Worm (Caenorhabditis elegans): ENCODE measurements around the gene C16C8.11.
A peak's percentile ranks its signal among the peaks of the same experiment; 100 is the strongest.
"Not testable (repeated sequence)": the region's sequence is repeated elsewhere in the genome, so short reads cannot be mapped to it uniquely, and the experiment has no call there.

C16C8.11 gene

DNA sequence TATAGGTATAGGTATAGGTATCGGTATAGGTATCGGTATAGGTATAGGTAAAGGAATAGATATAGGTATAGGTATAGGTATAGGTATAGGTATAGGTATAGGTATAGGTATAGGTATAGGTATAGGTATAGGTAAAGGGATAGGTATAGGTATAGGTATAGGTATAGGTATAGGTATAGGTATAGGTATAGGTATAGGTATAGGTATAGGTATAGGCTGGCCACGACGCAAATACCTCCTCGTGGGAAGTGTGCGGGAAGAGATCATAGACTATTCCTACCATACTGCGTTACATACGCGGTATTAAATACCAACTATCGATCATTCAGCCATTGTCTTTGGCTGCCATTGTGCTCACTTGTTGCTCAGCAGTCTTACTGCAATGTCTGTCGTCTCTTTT is 37.3 kb downstream of the C16C8.11 start, which contains the start of gene fbxb-112:
TSS of gene fbxb-112 (plus strand) at position 301 of the 400 bp plus-strand sequence.
- TF ChIP-seq fos-1, nhr-23, nhr-25 (tag; optimal IDR thresholded peaks at IDR 0.05): not testable (repeated sequence)

DNA sequence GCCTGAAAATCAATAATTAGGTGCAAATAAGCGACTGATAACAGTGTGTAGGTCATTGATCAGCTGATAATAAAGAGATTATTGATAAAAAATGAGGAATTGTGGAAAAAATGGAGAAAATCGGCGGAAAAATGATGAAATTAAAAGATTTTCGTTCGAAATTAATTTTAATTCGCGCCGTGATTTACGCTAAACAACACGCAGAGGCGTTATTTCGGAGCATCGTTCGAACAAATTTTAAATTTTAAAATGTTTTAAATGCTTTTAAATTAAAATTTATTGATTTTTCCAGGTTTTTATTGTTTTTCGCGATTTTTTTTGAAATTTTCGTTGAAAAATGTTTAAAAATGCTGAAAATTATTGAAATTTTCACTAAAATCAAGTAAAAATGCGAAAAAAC is 45.9 kb downstream of the C16C8.11 start, which contains the start of gene Y49F6B.9:
TSS of gene Y49F6B.9 (minus strand) at position 2 of the 400 bp plus-strand sequence.
- TF ChIP-seq R02D3.7 (tag; optimal IDR thresholded peaks at IDR 0.05) (no peak), ceh-16 (tag; optimal IDR thresholded peaks at IDR 0.05) (no peak), pqm-1 (tag; optimal IDR thresholded peaks at IDR 0.05) (no peak), unc-39 (tag; optimal IDR thresholded peaks at IDR 0.05) (no peak), eor-1 (tag; optimal IDR thresholded peaks at IDR 0.05) (no peak), mml-1 (tag; optimal IDR thresholded peaks at IDR 0.05) (no peak), sea-2 (GFP tag; optimal IDR thresholded peaks at IDR 0.05) (no peak), ceh-82 (tag; optimal IDR thresholded peaks at IDR 0.05) (no peak), skn-1 (tag; optimal IDR thresholded peaks at IDR 0.05) (no peak), nhr-43 (tag; optimal IDR thresholded peaks at IDR 0.05; ENCODE audit: poor library complexity, severe bottlenecking) (no peak), elt-2 (tag; optimal IDR thresholded peaks at IDR 0.05) (no peak), hmg-11 (tag; optimal IDR thresholded peaks at IDR 0.05) (no peak), nfya-1 (tag; optimal IDR thresholded peaks at IDR 0.05; ENCODE audit: insufficient read depth) (no peak), nhr-76 (tag; optimal IDR thresholded peaks at IDR 0.05) (no peak), daf-12 (tag; optimal IDR thresholded peaks at IDR 0.05) (no peak), fos-1 (tag; optimal IDR thresholded peaks at IDR 0.05) (no peak), elt-1 (tag; optimal IDR thresholded peaks at IDR 0.05) (no peak), ama-1 (optimal IDR thresholded peaks at IDR 0.05) (no peak), nhr-67 (tag; optimal IDR thresholded peaks at IDR 0.05) (no peak), nhr-11 (tag; optimal IDR thresholded peaks at IDR 0.05) (no peak)

DNA sequence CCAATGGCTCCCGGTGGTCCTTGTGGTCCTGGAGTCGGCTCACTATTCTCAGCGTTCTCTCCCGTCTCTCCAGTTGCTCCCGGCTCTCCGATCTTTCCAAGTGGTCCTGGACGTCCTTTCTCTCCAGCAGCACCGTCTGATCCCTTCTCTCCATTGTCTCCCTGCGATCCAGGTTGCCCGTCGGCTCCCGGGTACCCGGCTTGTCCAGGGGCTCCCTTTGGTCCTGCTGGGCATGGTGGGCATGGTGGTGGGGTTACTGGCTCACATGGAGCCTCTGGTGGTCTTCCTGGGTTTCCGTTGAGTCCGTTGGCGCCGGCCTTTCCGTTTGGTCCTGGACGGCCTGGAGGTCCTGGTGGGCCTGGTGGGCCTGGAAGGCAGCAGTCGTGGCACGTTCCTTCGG is 46.9 kb downstream of the C16C8.11 start:
- TF ChIP-seq nhr-11 (tag; optimal IDR thresholded peaks at IDR 0.05) (no peak), elt-1 (tag; optimal IDR thresholded peaks at IDR 0.05) (no peak), nhr-76 (tag; optimal IDR thresholded peaks at IDR 0.05) (no peak), nhr-12 (tag; optimal IDR thresholded peaks at IDR 0.05) (no peak), ceh-28 (tag; optimal IDR thresholded peaks at IDR 0.05) (no peak), pqm-1 (tag; optimal IDR thresholded peaks at IDR 0.05) (no peak), ceh-16 (tag; optimal IDR thresholded peaks at IDR 0.05) (no peak), elt-2 (tag; optimal IDR thresholded peaks at IDR 0.05) (no peak), egl-27 (tag; optimal IDR thresholded peaks at IDR 0.05) (no peak), ZK546.5 (tag; optimal IDR thresholded peaks at IDR 0.05) (no peak), hmg-11 (tag; optimal IDR thresholded peaks at IDR 0.05) (no peak), ztf-11 (tag; optimal IDR thresholded peaks at IDR 0.05) (no peak), mml-1 (tag; optimal IDR thresholded peaks at IDR 0.05) (no peak), mdl-1 (tag; optimal IDR thresholded peaks at IDR 0.05) (no peak), aly-2 (tag; optimal IDR thresholded peaks at IDR 0.05) (no peak)

DNA sequence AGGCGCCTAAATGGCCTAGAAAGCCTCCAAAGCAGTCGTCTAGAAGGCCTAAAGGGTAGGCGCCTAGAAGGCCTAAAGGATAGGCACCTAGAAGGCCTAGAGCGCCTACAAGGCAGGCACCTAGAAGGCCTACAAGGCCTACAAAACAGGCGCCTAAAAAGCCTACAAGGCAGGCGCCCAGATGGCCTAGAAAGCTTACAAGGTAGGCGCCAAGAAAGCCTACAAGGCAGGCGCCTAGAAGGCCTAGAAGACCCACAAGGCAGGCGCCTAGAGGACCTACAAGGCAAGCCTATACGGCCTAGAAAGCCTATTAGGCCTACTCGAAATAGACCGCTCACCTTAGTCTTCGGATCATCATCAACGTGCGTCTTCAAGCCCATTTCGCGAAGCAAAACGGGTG is 48.5 kb downstream of the C16C8.11 start:
- TF ChIP-seq mml-1 (tag; optimal IDR thresholded peaks at IDR 0.05) = no peak
- TF ChIP-seq ceh-28 (tag; optimal IDR thresholded peaks at IDR 0.05) = no peak
- TF ChIP-seq elt-2 (tag; optimal IDR thresholded peaks at IDR 0.05) = no peak
- no peak for TF ChIP-seq R02D3.7 (tag; optimal IDR thresholded peaks at IDR 0.05)

DNA sequence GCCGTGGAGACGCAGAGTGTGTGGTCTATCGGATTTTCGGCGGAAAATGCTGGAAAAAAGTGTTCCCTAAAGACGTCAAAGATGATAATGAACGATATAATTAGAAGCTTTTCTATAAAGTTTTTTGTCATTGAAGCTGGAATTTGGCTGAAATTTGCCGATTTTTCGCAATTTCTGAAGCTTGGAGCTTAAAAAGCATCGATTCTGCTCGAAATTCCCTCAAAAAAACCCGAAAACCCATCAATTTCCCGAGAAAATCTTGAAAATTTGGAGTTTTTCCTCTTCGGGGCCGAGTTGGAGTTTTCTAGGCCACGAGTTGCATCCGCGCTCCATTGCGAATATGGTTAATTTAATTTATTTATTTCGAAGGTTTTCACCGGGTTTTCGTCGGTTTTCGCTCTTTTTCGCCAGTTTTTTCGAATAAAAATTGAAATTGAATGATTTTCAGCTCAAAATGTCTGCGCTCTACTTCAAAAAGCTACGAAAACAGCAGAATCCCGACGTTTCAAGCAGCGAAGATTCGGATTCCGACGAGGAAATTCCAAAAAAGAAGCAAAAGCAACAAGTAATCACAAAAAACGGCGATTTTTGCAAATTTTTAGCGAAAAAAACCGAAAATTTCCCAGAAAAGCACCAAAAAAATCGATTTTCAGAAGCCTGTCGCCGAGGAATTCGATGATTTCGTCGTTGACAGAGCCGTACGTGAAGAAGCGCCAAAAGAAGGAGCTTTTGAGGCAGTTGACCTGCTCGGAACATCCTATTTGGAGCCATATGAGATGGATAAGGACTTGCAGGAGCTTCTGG is 49.2 kb downstream of the C16C8.11 start, which contains the start of the genes col-71 and Y49F6B.2:
TSS of gene col-71 (minus strand) at position 51 of the 804 bp plus-strand sequence.
TSS of gene Y49F6B.2 (plus strand) at position 449 of the 804 bp plus-strand sequence.
- TF ChIP-seq lin-15B (tag; optimal IDR thresholded peaks at IDR 0.05) = peak; percentile 94
- peak; percentile 28 for TF ChIP-seq elt-2 (tag; optimal IDR thresholded peaks at IDR 0.05)
- peak; percentile 50 for TF ChIP-seq hmg-11 (tag; optimal IDR thresholded peaks at IDR 0.05)
- TF ChIP-seq nhr-23 (tag; optimal IDR thresholded peaks at IDR 0.05) = peak; percentile 61
- TF ChIP-seq ceh-28 (tag; optimal IDR thresholded peaks at IDR 0.05) = peak; percentile 47
- peak; percentile 21 for TF ChIP-seq tbx-2 (tag; optimal IDR thresholded peaks at IDR 0.05)
- TF ChIP-seq nhr-28 (tag; optimal IDR thresholded peaks at IDR 0.05) = no peak
- TF ChIP-seq pha-4 (tag; optimal IDR thresholded peaks at IDR 0.05) = peak; percentile 75
- peak; percentile 29 for TF ChIP-seq R02D3.7 (tag; optimal IDR thresholded peaks at IDR 0.05)
- TF ChIP-seq nfya-1 (tag; optimal IDR thresholded peaks at IDR 0.05; ENCODE audit: insufficient read depth) = peak; percentile 67
- no peak for TF ChIP-seq nhr-76 (tag; optimal IDR thresholded peaks at IDR 0.05)
- TF ChIP-seq skn-1 (tag; optimal IDR thresholded peaks at IDR 0.05) = peak; percentile 30
- peak; percentile 68 for TF ChIP-seq lin-39 (tag; optimal IDR thresholded peaks at IDR 0.05)
- no peak for TF ChIP-seq ceh-16 (tag; optimal IDR thresholded peaks at IDR 0.05)
- peak; percentile 59 for TF ChIP-seq fkh-10 (GFP tag; optimal IDR thresholded peaks at IDR 0.05)
- peak; percentile 73 for TF ChIP-seq snpc-4 (tag; optimal IDR thresholded peaks at IDR 0.05)
- TF ChIP-seq pqm-1 (tag; optimal IDR thresholded peaks at IDR 0.05) = no peak
- no peak for TF ChIP-seq fos-1 (tag; optimal IDR thresholded peaks at IDR 0.05)
- TF ChIP-seq egl-5 (tag; optimal IDR thresholded peaks at IDR 0.05) = peak; percentile 63
- no peak for TF ChIP-seq eor-1 (tag; optimal IDR thresholded peaks at IDR 0.05)
